Fruit fly (Drosophila melanogaster) whole organism, larva: Measurements from ENCODE around the gene Evi5.

ENCODE experiments used
- noc ChIP-seq: fragments of 200-800 bp; sonication (Bioruptor generic); optimal IDR thresholded peaks from 3 replicates; lab custom pipeline; 2019; ENCODE audit warnings: missing biosample characterization, mild to moderate bottlenecking, missing genetic modification characterization, moderate library complexity

Gene Evi5

dm6 chrX:11430940-11431339 lies 23.2 kb downstream of the Evi5 start:
- peak; percentile 10 for TF ChIP-seq noc (tag; lab: Kevin White, UChicago)

dm6 chrX:11427282-11427689 lies 26.9 kb downstream of the Evi5 start:
- no peak for TF ChIP-seq noc (tag; lab: Kevin White, UChicago)

- no peak for TF ChIP-seq noc (tag; lab: Kevin White, UChicago)
Measured at dm6 chrX:11425956-11426598, 28.1 kb downstream of the Evi5 start.

- TF ChIP-seq noc (tag; lab: Kevin White, UChicago) = no peak
Measured at dm6 chrX:11425401-11425800, 28.8 kb downstream of the Evi5 start.

- TF ChIP-seq noc (tag; lab: Kevin White, UChicago) = peak; percentile 74
Measured at dm6 chrX:11424512-11424911, 29.7 kb downstream of the Evi5 start.

dm6 chrX:11423277-11423717 lies 30.9 kb downstream of the Evi5 start:
- peak; percentile 92 for TF ChIP-seq noc (tag; lab: Kevin White, UChicago)

dm6 chrX:11422532-11422931 lies 31.7 kb downstream of the Evi5 start, which contains the start of gene Gs2:
Gs2 (plus strand) TSS chrX:11422832.
- no peak for TF ChIP-seq noc (tag; lab: Kevin White, UChicago)

- TF ChIP-seq noc (tag; lab: Kevin White, UChicago) = no peak
Measured at dm6 chrX:11422071-11422470, 32.1 kb downstream of the Evi5 start.

- peak; percentile 34 for TF ChIP-seq noc (tag; lab: Kevin White, UChicago)
Measured at dm6 chrX:11420752-11421396, 33.3 kb downstream of the Evi5 start.

- TF ChIP-seq noc (tag; lab: Kevin White, UChicago) = no peak
Measured at dm6 chrX:11419962-11420361, 34.2 kb downstream of the Evi5 start.

- peak; percentile 9 for TF ChIP-seq noc (tag; lab: Kevin White, UChicago)
Measured at dm6 chrX:11419212-11419611, 35.0 kb downstream of the Evi5 start.

- TF ChIP-seq noc (tag; lab: Kevin White, UChicago) = no peak
Measured at dm6 chrX:11417322-11417721, 36.9 kb downstream of the Evi5 start, which contains the start of the genes Gr10a and Or10a. Gr10a (minus strand) TSS chrX:11417422. Or10a (minus strand) TSS chrX:11417422.

dm6 chrX:11413090-11413489 lies 41.1 kb downstream of the Evi5 start, which contains the start of gene Gr10b:
Gr10b (minus strand) TSS chrX:11413190.
- TF ChIP-seq noc (tag; lab: Kevin White, UChicago) = no peak

- no peak for TF ChIP-seq noc (tag; lab: Kevin White, UChicago)
Measured at dm6 chrX:11409647-11410046, 44.5 kb downstream of the Evi5 start, which contains the start of gene CG15196. CG15196 (plus strand) TSS chrX:11409947.

- no peak for TF ChIP-seq noc (tag; lab: Kevin White, UChicago)
Measured at dm6 chrX:11404247-11404646, 49.9 kb downstream of the Evi5 start.

dm6 chrX:11393003-11393620 lies 61.1 kb downstream of the Evi5 start:
- no peak for TF ChIP-seq noc (tag; lab: Kevin White, UChicago)
